Worm (Caenorhabditis elegans): ENCODE results near the gene nhr-94.

The nhr-94 gene

DNA sequence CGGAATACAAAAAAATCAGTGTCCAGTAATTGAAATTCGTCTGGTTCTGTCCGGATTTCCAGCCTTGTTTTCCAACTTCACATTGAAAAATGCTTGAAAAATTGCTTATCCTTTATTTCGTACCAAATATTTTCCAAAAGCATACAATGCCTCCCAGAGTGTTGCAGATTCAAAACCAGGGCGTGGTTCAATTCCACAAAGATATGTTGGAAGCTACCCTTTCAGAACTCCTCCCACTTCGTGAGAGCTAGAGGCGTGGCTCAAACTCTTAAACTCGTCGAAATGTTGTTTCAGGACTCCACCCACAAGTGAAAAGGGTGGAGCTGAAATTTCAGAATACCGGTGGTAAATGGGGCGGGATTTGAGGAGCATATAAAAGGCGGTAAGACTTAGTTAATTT is 10.2 kb downstream of the nhr-94 start, which contains the start of gene C12D5.3:
Gene C12D5.3 (plus strand): TSS at position 301 of the 400 bp plus-strand sequence.
- TF ChIP-seq Y56A3A.18 (GFP tag; IDR thresholded peaks at IDR 0.05), result no peak

DNA sequence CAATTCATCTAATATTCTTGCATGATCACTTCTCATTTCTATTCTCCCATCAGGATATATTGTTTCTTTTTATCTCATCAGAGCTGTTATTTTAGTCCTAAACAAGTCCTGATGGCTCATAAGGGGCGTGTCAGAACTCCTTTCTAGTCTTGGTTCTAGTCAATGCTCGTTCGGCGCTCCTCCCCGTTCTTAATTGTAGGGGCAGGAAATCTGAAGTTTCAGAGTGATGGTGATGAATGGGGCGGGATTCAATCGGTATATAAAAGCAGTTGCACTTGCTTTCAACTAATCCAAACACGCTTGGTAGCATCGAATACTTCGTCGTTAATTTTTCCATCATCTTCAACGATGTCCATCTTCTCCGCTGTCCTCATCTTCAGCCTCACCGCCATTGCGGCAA is 13.9 kb downstream of the nhr-94 start, which contains the start of gene C12D5.4:
Gene C12D5.4 (plus strand): TSS at position 301 of the 400 bp plus-strand sequence.
- TF ChIP-seq ztf-26 (tag; optimal IDR thresholded peaks at IDR 0.05) (no peak), B0019.2 (GFP tag; conservative IDR thresholded peaks at IDR 0.05) (no peak), snpc-4 (GFP tag; optimal IDR thresholded peaks at IDR 0.05) (no peak), snpc-4 (tag; optimal IDR thresholded peaks at IDR 0.05) (no peak), lin-35 (GFP tag; optimal IDR thresholded peaks at IDR 0.05) (no peak), madf-6 (GFP tag; IDR thresholded peaks at IDR 0.05) (no peak), lir-1 (GFP tag; conservative IDR thresholded peaks at IDR 0.05) (no peak), nhr-90 (tag; optimal IDR thresholded peaks at IDR 0.05) (no peak), nhr-80 (tag; optimal IDR thresholded peaks at IDR 0.05) (no peak), mxl-1 (tag; optimal IDR thresholded peaks at IDR 0.05) (no peak)

DNA sequence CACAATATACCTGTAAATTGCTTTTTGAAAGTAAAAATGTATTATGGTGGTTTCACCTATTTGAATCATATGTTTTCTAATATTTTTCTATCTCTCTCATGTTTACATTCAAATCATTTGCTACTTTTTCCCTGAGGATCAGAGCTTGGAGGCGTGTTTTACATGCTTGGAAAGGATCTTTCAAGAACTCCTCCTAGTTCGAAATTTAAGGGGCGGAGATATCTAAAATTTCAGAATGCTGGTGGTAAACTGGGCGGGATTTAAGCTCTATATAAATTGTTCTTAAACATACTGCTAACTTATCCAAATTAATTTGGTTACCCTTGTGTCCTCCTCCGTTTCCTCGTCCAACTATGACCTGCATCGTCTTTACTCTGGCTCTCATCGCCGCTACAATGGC is 18.2 kb downstream of the nhr-94 start, which contains the start of gene C12D5.5:
Gene C12D5.5 (plus strand): TSS at position 301 of the 400 bp plus-strand sequence.
- TF ChIP-seq cebp-2 (GFP tag; IDR thresholded peaks at IDR 0.05) (no peak), B0336.3 (GFP tag; IDR thresholded peaks at IDR 0.05) (no peak), somi-1 (GFP tag; optimal IDR thresholded peaks at IDR 0.05) (no peak), rec-8 (tag; optimal IDR thresholded peaks at IDR 0.05) (no peak), xnd-1 (tag; optimal IDR thresholded peaks at IDR 0.05) (no peak), nfya-1 (tag; optimal IDR thresholded peaks at IDR 0.05; ENCODE audit: borderline replicate concordance, insufficient read depth) (no peak), F57C9.4 (tag; optimal IDR thresholded peaks at IDR 0.05) (no peak), lir-1 (GFP tag; conservative IDR thresholded peaks at IDR 0.05) (no peak), F10E7.11 (tag; optimal IDR thresholded peaks at IDR 0.05) (no peak), mxl-1 (tag; optimal IDR thresholded peaks at IDR 0.05) (no peak), pbrm-1 (GFP tag; IDR thresholded peaks at IDR 0.05) (no peak), K12H6.12 (tag; optimal IDR thresholded peaks at IDR 0.05) (no peak), lin-54 (GFP tag; optimal IDR thresholded peaks at IDR 0.05) (no peak), C06A6.2 (GFP tag; conservative IDR thresholded peaks at IDR 0.05) (no peak), hmg-20 (GFP tag; IDR thresholded peaks at IDR 0.05) (no peak)

DNA sequence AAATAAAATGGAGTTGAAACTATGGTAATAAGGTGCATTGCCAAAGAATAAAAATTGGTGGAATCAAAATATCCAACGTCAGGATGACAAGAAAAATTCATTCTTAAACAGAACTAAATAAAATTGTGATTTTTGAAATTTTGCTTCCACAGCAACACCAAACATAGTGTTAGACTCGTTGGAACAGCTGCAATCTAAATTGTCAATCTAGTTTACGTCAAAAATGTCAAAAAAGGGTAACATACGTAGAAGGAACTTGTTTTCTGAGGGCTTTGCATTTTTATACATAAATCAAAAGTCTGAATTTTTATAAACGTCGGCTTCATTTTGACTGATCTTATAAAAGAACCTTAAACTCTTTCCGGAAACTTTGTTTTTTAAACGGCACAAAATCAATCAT is 32.6 kb downstream of the nhr-94 start, which contains the start of gene srh-200:
Gene srh-200 (minus strand): TSS at position 101 of the 400 bp plus-strand sequence.
- no peak for TF ChIP-seq pha-4 (tag; optimal IDR thresholded peaks at IDR 0.05)
- TF ChIP-seq rcor-1 (GFP tag; IDR thresholded peaks at IDR 0.05), result no peak
- TF ChIP-seq tbp1 (GFP tag; optimal IDR thresholded peaks at IDR 0.05), result no peak
- TF ChIP-seq snpc-1.1 (tag; optimal IDR thresholded peaks at IDR 0.05; ENCODE audit: insufficient read depth), result no peak
- no peak for TF ChIP-seq egl-18 (GFP tag; IDR thresholded peaks at IDR 0.05)
- no peak for TF ChIP-seq ztf-22 (GFP tag; optimal IDR thresholded peaks at IDR 0.05)
- TF ChIP-seq ztf-3 (GFP tag; optimal IDR thresholded peaks at IDR 0.05), result no peak
- no peak for TF ChIP-seq aptf-2 (GFP tag; conservative IDR thresholded peaks at IDR 0.05)
- TF ChIP-seq T26A5.8 (tag; optimal IDR thresholded peaks at IDR 0.05), result no peak

DNA sequence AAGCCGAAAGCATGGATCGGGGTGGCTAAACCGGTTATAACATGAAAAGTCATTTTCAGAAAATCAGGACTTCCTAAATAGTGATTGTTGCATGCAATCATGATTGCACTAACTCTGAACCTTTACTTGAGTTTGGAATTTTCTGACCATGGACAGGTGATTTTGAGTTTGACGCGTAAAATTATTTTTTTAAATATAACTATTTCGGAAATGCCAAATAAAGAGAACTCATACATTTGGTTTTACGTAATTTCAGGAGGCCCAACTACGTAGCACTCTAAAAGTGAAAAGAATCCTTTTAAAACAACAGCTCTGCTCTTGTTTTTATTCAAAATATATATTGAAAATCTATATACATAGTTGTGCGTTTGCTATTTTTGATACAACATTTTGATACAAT is 34.4 kb downstream of the nhr-94 start, which contains the start of gene srh-234:
Gene srh-234 (minus strand): TSS at position 101 of the 400 bp plus-strand sequence.
- TF ChIP-seq F10E7.11 (tag; optimal IDR thresholded peaks at IDR 0.05), result no peak
- no peak for TF ChIP-seq zim-3 (tag; optimal IDR thresholded peaks at IDR 0.05)
- no peak for TF ChIP-seq mcd-1 (GFP tag; IDR thresholded peaks at IDR 0.05)
- TF ChIP-seq attf-3 (GFP tag; conservative IDR thresholded peaks at IDR 0.05), result no peak

All from whole organism, young adult.